Worm (Caenorhabditis elegans) whole organism, young adult: ENCODE results near the gene fcho-1.

Experiments used
- C17E4.6 ChIP-seq: fragments of 200-800 bp; sonication (Bioruptor generic); IDR thresholded peaks from 2 replicates; pipeline ENCODE4 v1.3.6; 2022; ENCODE audit warnings: missing genetic modification reagents, missing genetic modification characterization, missing compliant biosample characterization
- F33H1.4 ChIP-seq: fragments of 200-800 bp; sonication (Bioruptor generic); IDR thresholded peaks from 2 replicates; pipeline ENCODE4 v1.3.6; 2022; ENCODE audit warnings: missing genetic modification reagents, missing genetic modification characterization, missing compliant biosample characterization
- F37B4.10 ChIP-seq: fragments of 200-800 bp; sonication (Bioruptor generic); IDR thresholded peaks from 2 replicates; pipeline ENCODE4 v1.3.6; 2022; ENCODE audit warnings: missing genetic modification characterization, missing compliant biosample characterization
- F39B2.1 ChIP-seq: fragments of 200-800 bp; sonication (Bioruptor generic); IDR thresholded peaks from 2 replicates; pipeline ENCODE4 v1.3.6; 2022; ENCODE audit warnings: missing genetic modification reagents, missing genetic modification characterization, missing compliant biosample characterization
- F55B11.4 ChIP-seq: sonication (generic microtip); optimal IDR thresholded peaks from 2 replicates; lab custom pipeline; 2016; ENCODE audit warnings: missing compliant biosample characterization, missing genetic modification characterization, borderline replicate concordance; ENCODE audit not compliant: insufficient read depth
- F57C9.4 ChIP-seq: sonication (generic microtip); optimal IDR thresholded peaks from 2 replicates; lab custom pipeline; 2017; ENCODE audit warnings: mild to moderate bottlenecking, missing genetic modification characterization, missing compliant biosample characterization
- Y53F4B.3 ChIP-seq: fragments of 200-800 bp; sonication (Bioruptor generic); IDR thresholded peaks from 2 replicates; pipeline ENCODE4 v1.3.6; 2022; ENCODE audit warnings: missing genetic modification reagents, missing genetic modification characterization, missing compliant biosample characterization
- atf-7 ChIP-seq: sonication (generic microtip); optimal IDR thresholded peaks from 2 replicates; lab custom pipeline; 2017; ENCODE audit warnings: mild to moderate bottlenecking, missing genetic modification characterization, missing compliant biosample characterization
- athp-1 ChIP-seq: sonication (generic microtip); optimal IDR thresholded peaks from 2 replicates; lab custom pipeline; 2017; ENCODE audit warnings: mild to moderate bottlenecking, missing genetic modification characterization, missing compliant biosample characterization
- attf-5 ChIP-seq: fragments of 200-800 bp; sonication (Bioruptor generic); optimal IDR thresholded peaks from 2 replicates; lab custom pipeline; 2018; ENCODE audit warnings: mild to moderate bottlenecking, missing genetic modification characterization, missing compliant biosample characterization
- attf-6 ChIP-seq: fragments of 200-800 bp; sonication (Bioruptor generic); IDR thresholded peaks from 2 replicates; pipeline ENCODE4 v1.3.6; 2022; ENCODE audit warnings: missing genetic modification reagents, missing genetic modification characterization, missing compliant biosample characterization
- ccch-3 ChIP-seq: fragments of 200-800 bp; sonication (Bioruptor generic); optimal IDR thresholded peaks from 2 replicates; lab custom pipeline; 2018; ENCODE audit warnings: mild to moderate bottlenecking, missing genetic modification characterization, missing compliant biosample characterization
- ceh-100 ChIP-seq: fragments of 200-800 bp; sonication (Bioruptor generic); IDR thresholded peaks from 2 replicates; pipeline ENCODE4 v1.3.6; 2022; ENCODE audit warnings: missing genetic modification reagents, missing genetic modification characterization, missing compliant biosample characterization
- ceh-27 ChIP-seq: fragments of 200-800 bp; sonication (Bioruptor generic); optimal IDR thresholded peaks from 2 replicates; lab custom pipeline; 2018; ENCODE audit warnings: mild to moderate bottlenecking, missing genetic modification characterization, moderate library complexity, missing compliant biosample characterization
- ceh-58 ChIP-seq: fragments of 200-800 bp; sonication (Bioruptor generic); IDR thresholded peaks from 2 replicates; pipeline ENCODE4 v1.3.6; 2022; ENCODE audit warnings: missing genetic modification characterization, missing compliant biosample characterization
- ceh-91 ChIP-seq: fragments of 200-800 bp; sonication (Bioruptor generic); IDR thresholded peaks from 2 replicates; pipeline ENCODE4 v1.3.6; 2022; ENCODE audit warnings: missing genetic modification reagents, missing genetic modification characterization, missing compliant biosample characterization
- chd-7 ChIP-seq: sonication (generic microtip); optimal IDR thresholded peaks from 2 replicates; lab custom pipeline; 2016; ENCODE audit warnings: mild to moderate bottlenecking, missing genetic modification characterization, moderate library complexity, missing compliant biosample characterization
- efl-1 ChIP-seq: fragments of 150-350 bp; optimal IDR thresholded peaks from 2 replicates; lab custom pipeline; 2014; ENCODE audit warnings: missing biosample characterization, missing genetic modification reagents, missing genetic modification characterization
- egl-18 ChIP-seq: fragments of 200-800 bp; sonication (Bioruptor generic); IDR thresholded peaks from 2 replicates; pipeline ENCODE4 v1.3.6; 2022; ENCODE audit warnings: missing genetic modification reagents, missing genetic modification characterization, missing compliant biosample characterization
- ekl-4 ChIP-seq: fragments of 200-800 bp; sonication (Bioruptor generic); IDR thresholded peaks from 2 replicates; pipeline ENCODE4 v1.3.6; 2022; ENCODE audit warnings: missing genetic modification reagents, missing genetic modification characterization, missing compliant biosample characterization
- fkh-3 ChIP-seq: sonication (generic microtip); optimal IDR thresholded peaks from 2 replicates; lab custom pipeline; 2016; ENCODE audit warnings: mild to moderate bottlenecking, missing genetic modification characterization, missing compliant biosample characterization
- hlh-12 ChIP-seq: sonication (generic microtip); optimal IDR thresholded peaks from 2 replicates; lab custom pipeline; 2016; ENCODE audit warnings: missing genetic modification characterization, missing compliant biosample characterization
- lin-35 ChIP-seq, 3 experiments: fragments of 150-350 bp in 2 of 3; sonication (generic microtip) in 1 of 3; optimal IDR thresholded peaks; 2 replicates each; lab custom pipeline; 2014 to 2018; ENCODE audit warnings: missing biosample characterization in 3 of 3, missing genetic modification characterization in 3 of 3, missing genetic modification reagents in 3 of 3
- lin-40 ChIP-seq: sonication (generic microtip); optimal IDR thresholded peaks from 2 replicates; lab custom pipeline; 2016; ENCODE audit warnings: missing genetic modification characterization, mild to moderate bottlenecking, missing compliant biosample characterization, missing genotype, missing genetic modification reagents
- lin-54 ChIP-seq: fragments of 200-800 bp; sonication (Bioruptor generic); optimal IDR thresholded peaks from 2 replicates; lab custom pipeline; 2018; ENCODE audit warnings: mild to moderate bottlenecking, missing genetic modification characterization, missing compliant biosample characterization
- lir-1 ChIP-seq: fragments of 200-800 bp; sonication (Bioruptor generic); conservative IDR thresholded peaks from 2 replicates; pipeline ENCODE4 v1.3.6; 2022; ENCODE audit warnings: missing genetic modification reagents, missing genetic modification characterization, missing compliant biosample characterization
- lsl-1 ChIP-seq: fragments of 200-800 bp; sonication (Bioruptor generic); optimal IDR thresholded peaks from 2 replicates; lab custom pipeline; 2018; ENCODE audit warnings: mild to moderate bottlenecking, missing genetic modification characterization, moderate library complexity, missing compliant biosample characterization
- madf-3 ChIP-seq: fragments of 200-800 bp; sonication (Bioruptor generic); IDR thresholded peaks from 2 replicates; pipeline ENCODE4 v1.3.6; 2022; ENCODE audit warnings: missing genetic modification reagents, missing genetic modification characterization, missing compliant biosample characterization
- madf-6 ChIP-seq: fragments of 200-800 bp; sonication (Bioruptor generic); IDR thresholded peaks from 2 replicates; pipeline ENCODE4 v1.3.6; 2022; ENCODE audit warnings: missing genetic modification reagents, missing genetic modification characterization, missing compliant biosample characterization
- madf-8 ChIP-seq: fragments of 200-800 bp; sonication (Bioruptor generic); conservative IDR thresholded peaks from 2 replicates; pipeline ENCODE4 v1.3.6; 2022; ENCODE audit warnings: missing genetic modification reagents, missing genetic modification characterization, missing compliant biosample characterization
- mcd-1 ChIP-seq: fragments of 200-800 bp; sonication (Bioruptor generic); IDR thresholded peaks from 2 replicates; pipeline ENCODE4 v1.3.6; 2022; ENCODE audit warnings: missing genetic modification reagents, missing genetic modification characterization, missing compliant biosample characterization
- mel-28 ChIP-seq: sonication (generic microtip); optimal IDR thresholded peaks from 2 replicates; lab custom pipeline; 2016; ENCODE audit warnings: borderline replicate concordance, mild to moderate bottlenecking, missing genetic modification characterization, missing compliant biosample characterization
- mes-4 ChIP-seq: sonication (generic microtip); optimal IDR thresholded peaks from 2 replicates; lab custom pipeline; 2016; ENCODE audit warnings: missing genotype, missing genetic modification characterization, missing compliant biosample characterization
- mxl-1 ChIP-seq: sonication (generic microtip); optimal IDR thresholded peaks from 2 replicates; lab custom pipeline; 2016; ENCODE audit warnings: missing genetic modification characterization, missing compliant biosample characterization
- nhr-80 ChIP-seq: sonication (generic microtip); optimal IDR thresholded peaks from 2 replicates; lab custom pipeline; 2016; ENCODE audit warnings: missing genetic modification characterization, missing compliant biosample characterization
- repo-1 ChIP-seq: sonication (generic microtip); optimal IDR thresholded peaks from 2 replicates; lab custom pipeline; 2017; ENCODE audit warnings: mild to moderate bottlenecking, missing genetic modification characterization, missing compliant biosample characterization
- snpc-1.3 ChIP-seq: sonication (generic microtip); optimal IDR thresholded peaks from 2 replicates; lab custom pipeline; 2017; ENCODE audit warnings: missing genetic modification characterization, mild to moderate bottlenecking, missing compliant biosample characterization, antibody characterized with exemption, moderate library complexity, missing genotype, missing genetic modification reagents; ENCODE audit not compliant: insufficient read depth
- snpc-3.4 ChIP-seq: sonication (generic microtip); optimal IDR thresholded peaks from 2 replicates; lab custom pipeline; 2017; ENCODE audit warnings: missing genetic modification characterization, mild to moderate bottlenecking, missing compliant biosample characterization, antibody characterized with exemption, moderate library complexity, missing genotype, missing genetic modification reagents
- somi-1 ChIP-seq: fragments of 200-800 bp; sonication (Bioruptor generic); optimal IDR thresholded peaks from 2 replicates; lab custom pipeline; 2018; ENCODE audit warnings: mild to moderate bottlenecking, missing genetic modification characterization, missing compliant biosample characterization
- tbp1 ChIP-seq: fragments of 200-800 bp; sonication (Bioruptor generic); optimal IDR thresholded peaks from 2 replicates; lab custom pipeline; 2018; ENCODE audit warnings: mild to moderate bottlenecking, missing genetic modification characterization, missing compliant biosample characterization
- tbx-9 ChIP-seq: sonication (generic microtip); optimal IDR thresholded peaks from 2 replicates; lab custom pipeline; 2016; ENCODE audit warnings: borderline replicate concordance, missing genetic modification characterization, inconsistent platforms, missing compliant biosample characterization
- xnd-1 ChIP-seq: sonication (generic microtip); optimal IDR thresholded peaks from 2 replicates; lab custom pipeline; 2016; ENCODE audit warnings: missing genotype, missing genetic modification reagents, missing genetic modification characterization, missing compliant biosample characterization
- ztf-22 ChIP-seq: fragments of 200-800 bp; sonication (Bioruptor generic); optimal IDR thresholded peaks from 2 replicates; lab custom pipeline; 2018; ENCODE audit warnings: mild to moderate bottlenecking, missing genetic modification characterization, moderate library complexity, missing compliant biosample characterization
- ztf-25 ChIP-seq: fragments of 200-800 bp; sonication (Bioruptor generic); IDR thresholded peaks from 2 replicates; pipeline ENCODE4 v1.3.6; 2022; ENCODE audit warnings: missing genetic modification reagents, missing genetic modification characterization, missing compliant biosample characterization
- ztf-28 ChIP-seq: fragments of 200-800 bp; sonication (Bioruptor generic); IDR thresholded peaks from 2 replicates; pipeline ENCODE4 v1.3.6; 2022; ENCODE audit warnings: missing genetic modification reagents, missing genetic modification characterization, missing compliant biosample characterization
- ztf-6 ChIP-seq: fragments of 200-800 bp; sonication (Bioruptor generic); IDR thresholded peaks from 2 replicates; pipeline ENCODE4 v1.3.6; 2022; ENCODE audit warnings: missing genetic modification reagents, missing genetic modification characterization, missing compliant biosample characterization

fcho-1 gene

DNA sequence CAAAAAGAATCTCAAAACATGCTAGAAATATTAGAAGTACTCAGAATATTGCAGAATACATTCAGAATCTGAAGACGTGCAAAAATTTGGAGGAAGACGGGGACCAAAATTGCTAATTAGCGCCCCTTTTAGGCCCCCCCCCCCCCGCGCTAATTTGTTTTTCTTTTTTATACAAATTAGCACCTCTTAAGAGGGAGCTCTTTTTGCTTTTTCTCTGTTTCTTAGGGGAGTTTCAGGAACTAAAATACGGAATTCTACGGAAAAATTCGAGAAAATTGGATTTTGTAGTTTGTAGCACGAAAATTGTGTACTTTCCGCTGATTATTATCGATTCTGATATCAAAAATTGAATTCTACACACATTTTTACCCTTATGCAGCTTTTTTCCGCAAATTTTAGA lies 8.8 kb upstream of the fcho-1 start, which contains the start of gene glb-31:
glb-31 (minus strand) TSS at position 101 of the 400 bp plus-strand sequence.
- TF ChIP-seq tbx-9 (tag; lab: Kevin White, UChicago) (no peak), attf-6 (GFP tag; lab: Robert Waterston, UW) (no peak), ztf-22 (GFP tag; lab: Kevin White, UChicago) (no peak), somi-1 (no peak), ztf-28 (no peak), mes-4 (tag; lab: Kevin White, UChicago) (no peak), ceh-58 (GFP tag; lab: Robert Waterston, UW) (no peak), Y53F4B.3 (GFP tag; lab: Robert Waterston, UW) (no peak), ccch-3 (GFP tag; lab: Kevin White, UChicago) (no peak), C17E4.6 (GFP tag; lab: Robert Waterston, UW) (no peak), madf-6 (GFP tag; lab: Robert Waterston, UW) (no peak), lin-40 (tag; lab: Kevin White, UChicago) (no peak), F37B4.10 (GFP tag; lab: Robert Waterston, UW) (no peak), egl-18 (no peak), athp-1 (no peak), repo-1 (tag; lab: Kevin White, UChicago) (no peak), ztf-6 (GFP tag; lab: Robert Waterston, UW) (no peak), ceh-100 (GFP tag; lab: Robert Waterston, UW) (no peak), tbp1 (no peak)

ce11 chrII:1306036-1306435 lies 4.3 kb upstream of the fcho-1 start, which contains the start of gene emc-2:
emc-2 (minus strand) TSS chrII:1306136.
- no peak for TF ChIP-seq snpc-3.4 (tag; lab: Kevin White, UChicago)
- TF ChIP-seq hlh-12 (tag; lab: Kevin White, UChicago) = no peak
- TF ChIP-seq ceh-27 (GFP tag; lab: Kevin White, UChicago) = no peak
- no peak for TF ChIP-seq snpc-1.3 (tag; lab: Kevin White, UChicago)
- no peak for TF ChIP-seq madf-3 (GFP tag; lab: Robert Waterston, UW)
- no peak for TF ChIP-seq fkh-3 (tag; lab: Kevin White, UChicago)
- no peak for TF ChIP-seq nhr-80

DNA sequence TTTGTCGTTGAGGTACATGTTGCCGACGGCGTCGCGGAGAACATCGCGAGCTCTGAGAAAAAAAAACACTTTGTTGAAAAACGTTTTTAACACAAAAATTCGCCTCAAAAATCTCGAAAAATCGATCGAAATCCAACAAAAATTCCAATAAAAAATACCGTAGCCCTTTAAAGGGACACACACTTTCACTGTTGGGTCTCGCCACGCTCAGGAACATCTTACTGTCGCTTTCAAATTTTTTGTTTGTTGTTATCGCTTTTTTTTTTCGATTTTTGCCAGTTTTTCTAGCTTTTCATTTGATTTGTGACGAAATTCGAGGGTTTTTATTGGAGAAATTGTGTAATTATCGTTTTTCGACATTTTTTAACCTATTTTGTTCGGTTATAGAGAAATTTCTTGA lies 3.8 kb upstream of the fcho-1 start:
- TF ChIP-seq snpc-1.3 (tag; lab: Kevin White, UChicago) (peak; percentile 5), chd-7 (no peak), ceh-91 (peak; percentile 61; the same call in 1 of the 2 replicates), ekl-4 (GFP tag; lab: Robert Waterston, UW) (0 out of 2 replicates have a peak, but pooled peaks have one; percentile 34), atf-7 (tag; lab: Kevin White, UChicago) (no peak), attf-5 (no peak), lin-54 (GFP tag; lab: Kevin White, UChicago) (peak; percentile 80), mel-28 (no peak), lin-35 (GFP tag; optimal IDR thresholded peaks at IDR 0.05; lab: Kevin White, UChicago) (no peak), F57C9.4 (tag; lab: Kevin White, UChicago) (no peak), ztf-25 (GFP tag; lab: Robert Waterston, UW) (no peak), madf-8 (GFP tag; lab: Robert Waterston, UW) (peak; percentile 73), xnd-1 (tag; lab: Kevin White, UChicago) (peak; percentile 96), efl-1 (GFP tag; lab: Kevin White, UChicago) (peak; percentile 35), F33H1.4 (peak; percentile 94), F55B11.4 (tag; lab: Kevin White, UChicago) (no peak), tbp1 (peak; percentile 9), mcd-1 (GFP tag; lab: Robert Waterston, UW) (peak; percentile 45; the same call in 1 of the 2 replicates), attf-6 (GFP tag; lab: Robert Waterston, UW) (no peak), ccch-3 (GFP tag; lab: Kevin White, UChicago) (no peak), mxl-1 (tag; lab: Kevin White, UChicago) (no peak), snpc-3.4 (tag; lab: Kevin White, UChicago) (peak; percentile 61), lsl-1 (GFP tag; lab: Kevin White, UChicago) (peak; percentile 96), F39B2.1 (no peak), lir-1 (no peak)
